Fruit fly (Drosophila melanogaster) whole organism, prepupa: ENCODE measurements around the gene CG34175.

Source experiments
- Blimp-1 ChIP-seq: fragments of 200-800 bp; sonication (Bioruptor generic); optimal IDR thresholded peaks from 3 replicates; lab custom pipeline; 2017; ENCODE audit warnings: missing biosample characterization, missing genetic modification characterization, mild to moderate bottlenecking, moderate library complexity, missing genetic modification reagents
- CG10631 ChIP-seq: fragments of 200-800 bp; sonication (Bioruptor generic); optimal IDR thresholded peaks from 2 replicates; lab custom pipeline; 2016; ENCODE audit warnings: missing biosample characterization, missing genetic modification characterization
- CG10669 ChIP-seq: fragments of 200-800 bp; sonication (Bioruptor generic); optimal IDR thresholded peaks from 3 replicates; lab custom pipeline; 2018; ENCODE audit warnings: missing biosample characterization, mild to moderate bottlenecking, missing genetic modification characterization, moderate library complexity
- CG11762 ChIP-seq: fragments of 200-800 bp; sonication (Bioruptor generic); optimal IDR thresholded peaks from 3 replicates; lab custom pipeline; 2016; ENCODE audit warnings: missing biosample characterization, missing genetic modification characterization; ENCODE audit not compliant: insufficient read depth
- CG15336 ChIP-seq: fragments of 200-800 bp; sonication (Bioruptor generic); IDR thresholded peaks from 2 replicates; pipeline ENCODE4 v1.3.6; 2022; ENCODE audit warnings: missing biosample characterization, missing genetic modification characterization
- CG16779 ChIP-seq: fragments of 200-800 bp; sonication (Bioruptor generic); optimal IDR thresholded peaks from 3 replicates; lab custom pipeline; 2017; ENCODE audit warnings: missing biosample characterization, mild to moderate bottlenecking, missing genetic modification characterization
- CG3032 ChIP-seq: fragments of 200-800 bp; optimal IDR thresholded peaks from 2 replicates; lab custom pipeline; 2019; ENCODE audit warnings: missing biosample characterization, mild to moderate bottlenecking, missing genetic modification characterization, moderate library complexity
- CG34406 ChIP-seq: fragments of 200-800 bp; sonication (Bioruptor generic); optimal IDR thresholded peaks from 3 replicates; lab custom pipeline; 2016; ENCODE audit warnings: missing biosample characterization, missing genetic modification characterization
- CG3919 ChIP-seq: fragments of 200-800 bp; sonication (Bioruptor generic); optimal IDR thresholded peaks from 3 replicates; lab custom pipeline; 2016; ENCODE audit warnings: missing biosample characterization, missing genetic modification characterization
- CG6163 ChIP-seq: fragments of 200-800 bp; sonication (Bioruptor generic); IDR thresholded peaks from 3 replicates; pipeline ENCODE4 v1.3.6; 2022; ENCODE audit warnings: missing biosample characterization, missing genetic modification characterization
- CG6792 ChIP-seq: fragments of 200-800 bp; sonication (Bioruptor generic); optimal IDR thresholded peaks from 3 replicates; lab custom pipeline; 2016; ENCODE audit warnings: missing biosample characterization, missing genetic modification characterization
- CG6854 ChIP-seq: fragments of 200-800 bp; sonication (Bioruptor generic); optimal IDR thresholded peaks from 2 replicates; lab custom pipeline; 2017; ENCODE audit warnings: missing biosample characterization, mild to moderate bottlenecking, missing genetic modification characterization
- CG8319 ChIP-seq: fragments of 200-800 bp; sonication (Bioruptor generic); optimal IDR thresholded peaks from 3 replicates; lab custom pipeline; 2016; ENCODE audit warnings: missing biosample characterization, missing genetic modification characterization
- CG8632 ChIP-seq: fragments of 200-800 bp; sonication (Bioruptor generic); optimal IDR thresholded peaks from 3 replicates; lab custom pipeline; 2016; ENCODE audit warnings: missing biosample characterization, missing genetic modification characterization
- Eip75B ChIP-seq: fragments of 200-800 bp; sonication (Bioruptor generic); optimal IDR thresholded peaks from 3 replicates; lab custom pipeline; 2016; ENCODE audit warnings: missing biosample characterization, missing genetic modification characterization
- Eip78C ChIP-seq: fragments of 200-800 bp; sonication (Bioruptor generic); peaks from one replicate; lab custom pipeline; 2016; ENCODE audit warnings: missing biosample characterization, missing genetic modification characterization
- Ets21C ChIP-seq: fragments of 200-800 bp; sonication (Bioruptor generic); optimal IDR thresholded peaks from 3 replicates; lab custom pipeline; 2016; ENCODE audit warnings: missing biosample characterization, missing genetic modification characterization
- Gug ChIP-seq: fragments of 200-800 bp; sonication (Bioruptor generic); IDR thresholded peaks from 2 replicates; pipeline ENCODE4 v1.3.6; 2022; ENCODE audit warnings: missing biosample characterization, missing genetic modification characterization
- Hr38 ChIP-seq: sonication (Bioruptor generic); optimal IDR thresholded peaks from 2 replicates; lab custom pipeline; 2016; ENCODE audit warnings: missing biosample characterization, missing genetic modification characterization
- Hr39 ChIP-seq: fragments of 200-800 bp; sonication (Bioruptor generic); optimal IDR thresholded peaks from 2 replicates; lab custom pipeline; 2016; ENCODE audit warnings: missing biosample characterization, missing genetic modification characterization
- Hr4 ChIP-seq: fragments of 200-800 bp; sonication (Bioruptor generic); optimal IDR thresholded peaks from 3 replicates; lab custom pipeline; 2016; ENCODE audit warnings: missing biosample characterization, missing genetic modification characterization
- OdsH ChIP-seq: fragments of 200-800 bp; sonication (Bioruptor generic); optimal IDR thresholded peaks from 3 replicates; lab custom pipeline; 2016; ENCODE audit warnings: missing biosample characterization, missing genetic modification characterization
- Smox ChIP-seq: fragments of 200-800 bp; sonication (Bioruptor generic); optimal IDR thresholded peaks from 3 replicates; lab custom pipeline; 2016; ENCODE audit warnings: missing biosample characterization, missing genetic modification characterization
- Sox102F ChIP-seq: fragments of 200-800 bp; sonication (Bioruptor generic); optimal IDR thresholded peaks from 2 replicates; lab custom pipeline; 2016; ENCODE audit warnings: missing biosample characterization, mild to moderate bottlenecking, missing genetic modification characterization
- Sox15 ChIP-seq: fragments of 200-800 bp; sonication (Bioruptor generic); optimal IDR thresholded peaks from 3 replicates; lab custom pipeline; 2016; ENCODE audit warnings: missing biosample characterization, missing genetic modification characterization
- eg ChIP-seq: fragments of 200-800 bp; sonication (Bioruptor generic); IDR thresholded peaks from 3 replicates; pipeline ENCODE4 v1.3.6; 2022; ENCODE audit warnings: missing biosample characterization, missing genetic modification characterization
- esn ChIP-seq: fragments of 200-800 bp; sonication (Bioruptor generic); optimal IDR thresholded peaks from 2 replicates; lab custom pipeline; 2016; ENCODE audit warnings: missing biosample characterization, mild to moderate bottlenecking, missing genetic modification characterization, moderate library complexity
- lz ChIP-seq: fragments of 200-800 bp; sonication (Bioruptor generic); optimal IDR thresholded peaks from 3 replicates; lab custom pipeline; 2016; ENCODE audit warnings: missing biosample characterization, missing genetic modification characterization
- pdm3 ChIP-seq: fragments of 200-800 bp; sonication (Bioruptor generic); optimal IDR thresholded peaks from 3 replicates; lab custom pipeline; 2016; ENCODE audit warnings: missing biosample characterization, missing genetic modification characterization
- spab ChIP-seq: fragments of 200-800 bp; sonication (Bioruptor generic); optimal IDR thresholded peaks from 2 replicates; lab custom pipeline; 2017; ENCODE audit warnings: missing biosample characterization, mild to moderate bottlenecking, missing genetic modification characterization, missing genetic modification reagents
- ss ChIP-seq, 2 experiments: fragments of 200-800 bp; sonication (Bioruptor generic); optimal IDR thresholded peaks; 2 replicates in 1 of 2; 3 replicates in 1 of 2; lab custom pipeline; 2017 to 2018; ENCODE audit warnings: mild to moderate bottlenecking in 2 of 2, missing biosample characterization in 2 of 2, missing genetic modification characterization in 2 of 2, moderate library complexity in 1 of 2
- svp ChIP-seq: fragments of 200-800 bp; sonication (Bioruptor generic); peaks from one replicate; lab custom pipeline; 2016; ENCODE audit warnings: missing biosample characterization, missing genetic modification characterization
- topi ChIP-seq: fragments of 200-800 bp; sonication (Bioruptor generic); optimal IDR thresholded peaks from 3 replicates; lab custom pipeline; 2016; ENCODE audit warnings: missing biosample characterization, missing genetic modification characterization

CG34175 gene

DNA sequence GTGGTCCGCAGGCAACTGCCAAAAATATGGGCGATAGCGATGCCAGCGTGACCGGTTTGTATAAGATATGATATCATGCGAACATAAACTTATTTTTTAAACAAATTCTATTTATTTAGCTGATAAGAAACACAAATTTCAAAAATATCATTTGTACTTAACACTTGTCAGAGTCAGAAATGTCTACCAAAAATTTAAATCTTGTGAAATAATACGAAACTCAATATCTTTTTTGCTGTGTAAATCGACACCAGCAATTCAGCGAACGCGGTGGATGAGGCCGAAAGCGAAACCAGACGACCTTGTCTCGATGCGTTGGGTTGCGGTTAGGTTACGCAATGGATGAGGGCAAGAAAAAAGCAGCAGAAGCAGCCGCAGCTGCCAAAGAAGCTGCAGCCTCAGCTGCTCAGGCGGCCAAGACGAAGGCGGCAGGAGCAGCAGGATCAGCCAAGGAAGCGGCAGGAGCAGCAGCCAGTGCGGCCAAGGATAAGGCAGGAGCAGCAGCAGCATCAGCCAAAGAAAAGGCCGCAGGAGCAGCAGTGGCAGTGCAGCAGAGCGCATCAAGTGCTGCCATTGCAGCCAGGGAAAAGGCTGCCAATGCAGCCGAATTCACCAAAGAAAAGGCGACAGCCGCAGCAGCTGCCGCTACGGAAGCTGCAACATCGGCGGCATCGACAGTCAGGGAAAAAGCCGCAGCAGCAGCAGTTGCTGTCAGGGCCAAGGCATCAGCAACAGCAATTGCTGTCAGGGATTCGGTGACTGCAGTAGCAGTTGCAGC, 18.9 kb downstream of the CG34175 start, which contains the start of gene CG31952 (continued):
- TF ChIP-seq CG6854 (GFP tag; lab: Kevin White, UChicago) (no peak), pdm3 (GFP tag; lab: Kevin White, UChicago) (peak; percentile 11), CG16779 (tag; lab: Kevin White, UChicago) (no peak), Sox15 (GFP tag; lab: Kevin White, UChicago) (peak; percentile 26), spab (GFP tag; lab: Kevin White, UChicago) (no peak), Eip75B (GFP tag; lab: Kevin White, UChicago) (peak; percentile 48), Gug (no peak), OdsH (GFP tag; lab: Kevin White, UChicago) (peak; percentile 13), Hr4 (peak; percentile 22), CG10631 (GFP tag; lab: Kevin White, UChicago) (no peak), topi (GFP tag; lab: Kevin White, UChicago) (peak; percentile 30), lz (no peak), CG6792 (GFP tag; lab: Kevin White, UChicago) (peak; percentile 5)

DNA sequence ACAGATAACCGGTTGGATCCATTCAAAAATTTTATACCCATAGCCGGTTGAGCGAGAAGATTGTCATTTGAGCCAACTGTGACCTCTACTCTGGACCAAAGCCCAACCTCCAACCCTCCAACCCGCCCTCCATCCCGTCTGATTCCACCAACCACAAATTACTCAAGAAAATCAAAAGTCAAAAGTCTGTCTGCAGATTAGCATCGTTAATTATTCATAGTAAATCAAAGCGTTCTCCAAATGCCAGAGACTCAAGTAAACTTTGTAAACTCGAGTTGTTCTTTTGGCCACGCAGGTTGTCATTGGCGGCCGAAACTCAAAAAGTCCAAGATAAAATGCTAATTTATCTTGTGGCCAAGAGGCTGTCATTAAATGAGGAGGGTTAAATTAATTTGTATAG, 19.8 kb downstream of the CG34175 start:
- peak; percentile 4 for TF ChIP-seq svp (GFP tag; lab: Kevin White, UChicago)
- TF ChIP-seq Ets21C, result no peak
- no peak for TF ChIP-seq Sox102F (GFP tag; lab: Kevin White, UChicago)
- TF ChIP-seq Eip78C (GFP tag; lab: Kevin White, UChicago), result no peak
- TF ChIP-seq eg (GFP tag; lab: Robert Waterston, UW), result no peak
- no peak for TF ChIP-seq CG34406
- TF ChIP-seq esn (GFP tag; lab: Kevin White, UChicago), result no peak

DNA sequence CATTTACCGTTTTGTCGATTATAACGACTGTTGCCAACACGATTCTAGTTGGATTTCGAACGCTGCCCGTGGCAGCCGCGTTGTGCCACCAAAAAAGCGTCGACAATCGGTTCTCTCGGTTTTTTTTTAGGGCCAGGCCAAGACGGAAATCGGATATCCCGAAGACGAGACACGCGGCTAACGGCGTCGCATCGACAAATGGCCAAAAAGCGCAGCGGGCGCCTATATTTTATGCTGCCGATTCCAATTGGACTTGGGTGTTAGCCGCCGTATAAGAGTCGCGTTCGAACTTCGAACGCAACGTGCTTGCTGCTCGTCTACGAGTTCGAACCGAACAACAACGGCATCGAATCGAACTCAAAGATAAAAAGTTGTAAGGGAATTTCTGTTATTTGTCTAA, 24.9 kb downstream of the CG34175 start:
- TF ChIP-seq CG11762 (GFP tag; lab: Kevin White, UChicago) (no peak), CG10669 (GFP tag; lab: Kevin White, UChicago) (no peak), Blimp-1 (GFP tag; lab: Kevin White, UChicago) (no peak), CG8319 (no peak), CG8632 (GFP tag; lab: Kevin White, UChicago) (no peak), pdm3 (GFP tag; lab: Kevin White, UChicago) (no peak), eg (GFP tag; lab: Robert Waterston, UW) (peak; percentile 13; the same call in 1 of the 3 replicates), CG15336 (GFP tag; lab: Robert Waterston, UW) (0 out of 2 replicates have a peak, but pooled peaks have one; percentile 9), Eip75B (GFP tag; lab: Kevin White, UChicago) (no peak), CG3919 (GFP tag; lab: Kevin White, UChicago) (peak; percentile 10), Smox (GFP tag; lab: Kevin White, UChicago) (no peak), CG10631 (GFP tag; lab: Kevin White, UChicago) (no peak), CG6163 (peak; percentile 6; the same call in 1 of the 3 replicates), Eip78C (GFP tag; lab: Kevin White, UChicago) (peak; percentile 50), esn (GFP tag; lab: Kevin White, UChicago) (no peak)
- TF ChIP-seq, all 60 proteins: peak for 5

dm6 chr2L:3425947-3426346, 28.1 kb downstream of the CG34175 start:
- TF ChIP-seq Hr39 (GFP tag; lab: Kevin White, UChicago) (no peak), CG3032 (tag; lab: Kevin White, UChicago) (peak; percentile 33)

- TF ChIP-seq CG10669 (GFP tag; lab: Kevin White, UChicago) (no peak), CG3032 (tag; lab: Kevin White, UChicago) (no peak), eg (GFP tag; lab: Robert Waterston, UW) (0 out of 3 replicates have a peak, but pooled peaks have one; percentile 31), Hr38 (GFP tag; lab: Kevin White, UChicago) (no peak), ss (GFP tag; optimal IDR thresholded peaks at IDR 0.05; lab: Kevin White, UChicago) (peak in 1 of 2 experiments; percentile 18)
Observed at dm6 chr2L:3426669-3427232, 28.9 kb downstream of the CG34175 start, which contains the start of gene Pgant2. Gene Pgant2, minus strand, starts transcription at chr2L:3426719.
